Worm (Caenorhabditis elegans): ENCODE results near the gene F37C12.21.
A peak's percentile ranks its signal among the peaks of the same experiment; 100 is the strongest.

DNA sequence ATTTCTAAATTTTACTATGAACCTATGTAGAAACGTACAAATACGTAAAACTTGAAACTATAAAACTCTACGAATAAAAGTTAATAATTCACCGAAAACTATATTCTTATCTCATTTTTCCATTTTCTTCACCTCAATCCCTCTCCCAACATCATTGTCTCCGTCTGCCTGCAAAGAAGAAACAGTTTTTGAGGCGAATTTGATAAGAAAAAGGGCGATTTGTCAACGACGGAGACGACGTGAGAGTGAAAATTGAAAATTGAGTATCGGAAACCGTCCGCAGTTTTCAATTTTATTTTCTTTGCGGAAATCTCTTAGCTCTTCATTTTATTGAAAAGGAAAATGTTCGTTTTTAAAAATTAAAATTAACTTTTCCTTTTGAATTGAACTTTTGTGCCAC lies 23.9 kb downstream of the F37C12.21 start:
- TF ChIP-seq dmd-6 (GFP tag; IDR thresholded peaks at IDR 0.05) (peak; percentile 28; the same call in 1 of the 2 replicates), skn-1 (tag; optimal IDR thresholded peaks at IDR 0.05) (no peak)

Data from whole organism, L4 larva.